Fruit fly (Drosophila melanogaster): ENCODE measurements around the gene Proc-R.

- TF ChIP-seq CG17186 (GFP tag; optimal IDR thresholded peaks at IDR 0.05) (no peak), cato (GFP tag; optimal IDR thresholded peaks at IDR 0.05; ENCODE audit: borderline replicate concordance) (no peak), Hr78 (GFP tag; optimal IDR thresholded peaks at IDR 0.05) (no peak), esg (GFP tag; conservative IDR thresholded peaks at IDR 0.05) (no peak)
These were observed 5.6 kb upstream of the Proc-R start, which contains the start of gene Pdha for dm6 chrX:4702118-4702517.

Data from whole organism, embryonic.